Worm (Caenorhabditis elegans) whole organism, L4/young adult: ENCODE data around the gene T02H6.10.

Experiments
- W03F9.2 ChIP-seq: fragments of 150-350 bp; optimal IDR thresholded peaks from 2 replicates; lab custom pipeline; 2014; ENCODE audit warnings: missing biosample characterization, missing genetic modification characterization
- dao-5 ChIP-seq: sonication (generic microtip); optimal IDR thresholded peaks from 2 replicates; lab custom pipeline; 2016; ENCODE audit warnings: missing genotype, missing genetic modification characterization, moderate library complexity, missing compliant biosample characterization
- him-1 ChIP-seq: sonication (generic microtip); optimal IDR thresholded peaks from 2 replicates; lab custom pipeline; 2016; ENCODE audit warnings: missing genotype, missing genetic modification reagents, missing genetic modification characterization, missing compliant biosample characterization

Gene T02H6.10

ce11 chrII:678581-678980 lies 1.9 kb downstream of the T02H6.10 start, which contains the start of gene T02H6.9:
TSS of gene T02H6.9 (plus strand) at chrII:678881.
- TF ChIP-seq him-1 (tag; lab: Kevin White, UChicago) (no peak), dao-5 (tag; lab: Kevin White, UChicago) (no peak), W03F9.2 (no peak)

ce11 chrII:675822-676221 lies 4.7 kb downstream of the T02H6.10 start:
- TF ChIP-seq him-1 (tag; lab: Kevin White, UChicago) = no peak
- no peak for TF ChIP-seq dao-5 (tag; lab: Kevin White, UChicago)
- no peak for TF ChIP-seq W03F9.2

- TF ChIP-seq him-1 (tag; lab: Kevin White, UChicago) = no peak
These were observed 5.2 kb downstream of the T02H6.10 start, which contains the start of gene Y39F10C.1 for ce11 chrII:675303-675702. TSS of gene Y39F10C.1 (plus strand) at chrII:675603.

- TF ChIP-seq him-1 (tag; lab: Kevin White, UChicago) (no peak), dao-5 (tag; lab: Kevin White, UChicago) (no peak), W03F9.2 (no peak)
These were observed 6.4 kb downstream of the T02H6.10 start, which contains the start of gene Y39F10C.3 for ce11 chrII:674116-674515. TSS of gene Y39F10C.3 (plus strand) at chrII:674416.

ce11 chrII:671025-671424 lies 9.5 kb downstream of the T02H6.10 start, which contains the start of gene sri-46:
TSS of gene sri-46 (minus strand) at chrII:671125.
- no peak for TF ChIP-seq W03F9.2
- TF ChIP-seq him-1 (tag; lab: Kevin White, UChicago) = no peak
- TF ChIP-seq dao-5 (tag; lab: Kevin White, UChicago) = no peak

ce11 chrII:667864-668263 lies 12.6 kb downstream of the T02H6.10 start:
- TF ChIP-seq W03F9.2 (no peak), dao-5 (tag; lab: Kevin White, UChicago) (no peak), him-1 (tag; lab: Kevin White, UChicago) (no peak)

- no peak for TF ChIP-seq dao-5 (tag; lab: Kevin White, UChicago)
- TF ChIP-seq him-1 (tag; lab: Kevin White, UChicago) = no peak
- TF ChIP-seq W03F9.2 = no peak
These were observed 18.8 kb downstream of the T02H6.10 start, which contains the start of gene sri-45 for ce11 chrII:661696-662095. TSS of gene sri-45 (minus strand) at chrII:661796.

- TF ChIP-seq him-1 (tag; lab: Kevin White, UChicago) (no peak), W03F9.2 (no peak), dao-5 (tag; lab: Kevin White, UChicago) (no peak)
These were observed 22.1 kb downstream of the T02H6.10 start, which contains the start of gene sdz-24 for ce11 chrII:658369-658768. TSS of gene sdz-24 (plus strand) at chrII:658669.

- TF ChIP-seq him-1 (tag; lab: Kevin White, UChicago) = no peak
These were observed 29.2 kb downstream of the T02H6.10 start for ce11 chrII:651324-651723.

- TF ChIP-seq dao-5 (tag; lab: Kevin White, UChicago) = no peak
- no peak for TF ChIP-seq him-1 (tag; lab: Kevin White, UChicago)
- no peak for TF ChIP-seq W03F9.2
These were observed 30.0 kb downstream of the T02H6.10 start, which contains the start of the genes K07E8.7 and frpr-14 for ce11 chrII:650321-651005. TSS of gene K07E8.7 (minus strand) at chrII:650367. TSS of gene frpr-14 (plus strand) at chrII:650955.

ce11 chrII:643733-644132 lies 36.8 kb downstream of the T02H6.10 start:
- no peak for TF ChIP-seq dao-5 (tag; lab: Kevin White, UChicago)
- TF ChIP-seq him-1 (tag; lab: Kevin White, UChicago) = no peak
- no peak for TF ChIP-seq W03F9.2

- no peak for TF ChIP-seq dao-5 (tag; lab: Kevin White, UChicago)
- no peak for TF ChIP-seq W03F9.2
- no peak for TF ChIP-seq him-1 (tag; lab: Kevin White, UChicago)
These were observed 41.0 kb downstream of the T02H6.10 start, which contains the start of gene K07E8.6 for ce11 chrII:639467-639866. TSS of gene K07E8.6 (minus strand) at chrII:639567.

- TF ChIP-seq him-1 (tag; lab: Kevin White, UChicago) (no peak), W03F9.2 (no peak), dao-5 (tag; lab: Kevin White, UChicago) (no peak)
These were observed 46.5 kb downstream of the T02H6.10 start, which contains the start of gene T04B8.1 for ce11 chrII:633984-634383. TSS of gene T04B8.1 (plus strand) at chrII:634284.
